Fruit fly (Drosophila melanogaster): ENCODE data around the gene CG33995.

The CG33995 gene

dm6 chr2L:5010784-5011260, 32.2 kb upstream of the CG33995 start, which contains the start of the genes CG31917, Tfb5 and SelT (continued):
- TF ChIP-seq CG13287 (GFP tag; IDR thresholded peaks at IDR 0.05; ENCODE audit: partially characterized antibody) (peak; percentile 85), CG15479 (GFP tag; optimal IDR thresholded peaks at IDR 0.05) (no peak), MTF-1 (GFP tag; optimal IDR thresholded peaks at IDR 0.05; ENCODE audit: borderline replicate concordance) (no peak), pum (GFP tag; optimal IDR thresholded peaks at IDR 0.05) (peak; percentile 15)

- TF ChIP-seq bcd (GFP tag; optimal IDR thresholded peaks at IDR 0.05) (no peak), sens (GFP tag) (peak; percentile 10)
These were observed 22.6 kb upstream of the CG33995 start for dm6 chr2L:5020479-5020878.

DNA sequence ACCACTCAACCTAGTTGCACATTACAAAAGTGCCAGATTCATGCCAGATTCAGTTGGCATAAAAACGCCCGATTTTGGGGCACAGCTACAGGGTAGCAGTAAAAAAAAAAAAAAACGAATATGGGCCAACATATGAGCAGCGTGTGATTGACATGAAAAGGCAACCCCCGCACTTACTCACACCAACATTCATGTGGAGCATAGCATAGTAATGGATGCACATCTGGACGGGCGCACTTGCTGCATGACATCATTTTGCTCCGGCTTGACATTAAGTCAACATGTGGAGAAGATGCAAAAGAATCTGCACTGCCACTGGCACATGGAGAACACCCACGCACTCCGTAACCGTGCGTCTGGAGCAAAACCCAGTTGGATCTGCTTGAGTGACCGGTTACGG, 20.5 kb upstream of the CG33995 start:
- TF ChIP-seq twi (tag; optimal IDR thresholded peaks at IDR 0.05) (peak; percentile 79), CG10321 (GFP tag; IDR thresholded peaks at IDR 0.05) (no peak), CTCF (GFP tag; optimal IDR thresholded peaks at IDR 0.05) (no peak), insv (GFP tag; optimal IDR thresholded peaks at IDR 0.05) (no peak), nerfin-1 (tag; optimal IDR thresholded peaks at IDR 0.05) (no peak), Ets65A (GFP tag) (peak; percentile 88), CG8765 (GFP tag; IDR thresholded peaks at IDR 0.05) (no peak), Drgx (GFP tag; IDR thresholded peaks at IDR 0.05) (no peak)

DNA sequence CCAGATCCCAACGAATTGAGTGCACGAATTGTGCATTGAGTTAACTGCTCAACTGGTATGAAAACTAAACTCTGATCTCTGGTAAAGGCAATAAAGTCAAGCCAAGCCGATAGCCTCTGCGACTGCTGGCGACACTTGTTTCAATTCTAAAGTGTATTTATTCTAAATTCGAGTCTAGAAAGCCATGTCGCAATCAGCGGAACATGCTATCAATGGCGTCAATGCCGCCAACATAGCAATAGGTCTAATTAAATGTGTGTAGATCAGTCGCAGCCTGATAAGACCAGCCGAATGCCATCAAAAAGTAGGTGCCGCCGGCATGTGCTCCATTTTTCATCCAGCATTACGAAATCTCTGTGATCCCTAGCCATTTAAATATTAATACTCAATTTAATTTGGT, 17.5 kb upstream of the CG33995 start:
- TF ChIP-seq Lpt (GFP tag; optimal IDR thresholded peaks at IDR 0.05) (no peak), maf-S (GFP tag; optimal IDR thresholded peaks at IDR 0.05) (no peak), Sox102F (GFP tag; optimal IDR thresholded peaks at IDR 0.05) (no peak), Adf1 (GFP tag; IDR thresholded peaks at IDR 0.05) (no peak), schlank (tag; optimal IDR thresholded peaks at IDR 0.05) (no peak), CG12104 (GFP tag; optimal IDR thresholded peaks at IDR 0.05) (no peak), sc (optimal IDR thresholded peaks at IDR 0.05) (no peak), sc (GFP tag; optimal IDR thresholded peaks at IDR 0.05) (no peak), slp2 (GFP tag; optimal IDR thresholded peaks at IDR 0.05) (no peak), CG34376 (GFP tag; optimal IDR thresholded peaks at IDR 0.05) (peak; percentile 82), Ets65A (GFP tag) (peak; percentile 8), MBD-R2 (GFP tag; IDR thresholded peaks at IDR 0.05) (no peak), fd96Cb (tag; optimal IDR thresholded peaks at IDR 0.05) (no peak), CG1233 (GFP tag; optimal IDR thresholded peaks at IDR 0.05) (no peak), CG2120 (GFP tag; optimal IDR thresholded peaks at IDR 0.05) (no peak), CG10267 (tag; optimal IDR thresholded peaks at IDR 0.05) (no peak), danr (GFP tag; IDR thresholded peaks at IDR 0.05) (no peak), CG10979 (tag; optimal IDR thresholded peaks at IDR 0.05) (no peak), Pdp1 (GFP tag; optimal IDR thresholded peaks at IDR 0.05) (peak in 1 of 2 experiments; percentile 27), chinmo (GFP tag; IDR thresholded peaks at IDR 0.05; ENCODE audit: partially characterized antibody) (0 out of 4 replicates have a peak, but pooled peaks have one; percentile 16), mirr (GFP tag; optimal IDR thresholded peaks at IDR 0.05) (no peak), dimm (GFP tag; IDR thresholded peaks at IDR 0.05) (no peak), Sox100B (GFP tag; optimal IDR thresholded peaks at IDR 0.05) (no peak), phol (tag; optimal IDR thresholded peaks at IDR 0.05) (no peak), pho (GFP tag; optimal IDR thresholded peaks at IDR 0.05) (no peak), CG2678 (tag; optimal IDR thresholded peaks at IDR 0.05) (no peak), sug (tag; optimal IDR thresholded peaks at IDR 0.05) (peak; percentile 50), Kr (GFP tag; optimal IDR thresholded peaks at IDR 0.05) (no peak), ab (GFP tag; optimal IDR thresholded peaks at IDR 0.05) (no peak), CG6654 (GFP tag; optimal IDR thresholded peaks at IDR 0.05) (no peak), CTCF (GFP tag; optimal IDR thresholded peaks at IDR 0.05) (no peak), cwo (GFP tag; optimal IDR thresholded peaks at IDR 0.05) (peak; percentile 34), en (GFP tag; optimal IDR thresholded peaks at IDR 0.05) (no peak), Dll (GFP tag; IDR thresholded peaks at IDR 0.05; ENCODE audit: partially characterized antibody) (no peak), Usf (GFP tag; optimal IDR thresholded peaks at IDR 0.05) (no peak)

All from whole organism, embryonic.